Worm (Caenorhabditis elegans): Measurements from ENCODE around the gene srh-128.
"Not testable (repeated sequence)": the region's sequence is repeated elsewhere in the genome, so short reads cannot be mapped to it uniquely, and the experiment has no call there.

Gene srh-128

ce11 chrII:2681118-2681517, 24.0 kb downstream of the srh-128 start, which contains the start of gene F34D6.1:
Gene F34D6.1 (minus strand): TSS chrII:2681218.
- TF ChIP-seq lsy-2 (tag; optimal IDR thresholded peaks at IDR 0.05) (no peak), ZK546.5 (tag; optimal IDR thresholded peaks at IDR 0.05) (no peak), elt-3 (tag; optimal IDR thresholded peaks at IDR 0.05) (no peak), sma-9 (GFP tag; optimal IDR thresholded peaks at IDR 0.05) (no peak), sma-9 (tag; optimal IDR thresholded peaks at IDR 0.05) (no peak), blmp-1 (tag; optimal IDR thresholded peaks at IDR 0.05; ENCODE audit: insufficient read depth) (no peak), mdl-1 (tag; optimal IDR thresholded peaks at IDR 0.05) (no peak), nhr-6 (tag; optimal IDR thresholded peaks at IDR 0.05) (no peak), peb-1 (tag; optimal IDR thresholded peaks at IDR 0.05) (no peak), F13H6.1 (tag; optimal IDR thresholded peaks at IDR 0.05) (no peak), egl-27 (tag; optimal IDR thresholded peaks at IDR 0.05) (no peak), alr-1 (tag; optimal IDR thresholded peaks at IDR 0.05) (no peak), nhr-237 (tag; optimal IDR thresholded peaks at IDR 0.05) (no peak)

ce11 chrII:2677534-2678168, 27.4 kb downstream of the srh-128 start, which contains the start of gene F22E5.17:
Gene F22E5.17 (plus strand): TSS chrII:2678041.
- TF ChIP-seq fos-1 (tag; optimal IDR thresholded peaks at IDR 0.05) (peak; percentile 88), unc-62 (GFP tag; optimal IDR thresholded peaks at IDR 0.05) (no peak), egl-27 (tag; optimal IDR thresholded peaks at IDR 0.05) (no peak), unc-55 (GFP tag; optimal IDR thresholded peaks at IDR 0.05) (no peak), ZK546.5 (tag; optimal IDR thresholded peaks at IDR 0.05) (no peak), nhr-12 (tag; optimal IDR thresholded peaks at IDR 0.05) (no peak), ztf-11 (tag; optimal IDR thresholded peaks at IDR 0.05) (no peak), nhr-77 (tag; optimal IDR thresholded peaks at IDR 0.05) (no peak), lin-13 (GFP tag; optimal IDR thresholded peaks at IDR 0.05) (no peak), lin-39 (tag; optimal IDR thresholded peaks at IDR 0.05) (no peak), ztf-4 (tag; optimal IDR thresholded peaks at IDR 0.05) (no peak), gmeb-1 (tag; optimal IDR thresholded peaks at IDR 0.05) (peak; percentile 19), sem-4 (tag; optimal IDR thresholded peaks at IDR 0.05) (no peak), F13H6.1 (tag; optimal IDR thresholded peaks at IDR 0.05) (peak; percentile 1), nhr-21 (tag; optimal IDR thresholded peaks at IDR 0.05) (no peak), sma-9 (GFP tag; optimal IDR thresholded peaks at IDR 0.05) (peak; percentile 77), sma-9 (tag; optimal IDR thresholded peaks at IDR 0.05) (no peak)

- TF ChIP-seq blmp-1 (tag; optimal IDR thresholded peaks at IDR 0.05; ENCODE audit: insufficient read depth); unc-62 (GFP tag; optimal IDR thresholded peaks at IDR 0.05); elt-1 (tag; optimal IDR thresholded peaks at IDR 0.05): not testable (repeated sequence)
Measured at ce11 chrII:2673534-2673933, 31.6 kb downstream of the srh-128 start, which contains the start of the genes F22E5.20 and F22E5.1. Gene F22E5.20 (minus strand): TSS chrII:2673634. Gene F22E5.1 (plus strand): TSS chrII:2673775.

ce11 chrII:2672320-2672719, 32.8 kb downstream of the srh-128 start, which contains the start of gene sri-57:
Gene sri-57 (minus strand): TSS chrII:2672420.
- TF ChIP-seq lsy-2 (tag; optimal IDR thresholded peaks at IDR 0.05); mab-5 (tag; optimal IDR thresholded peaks at IDR 0.05); sma-9 (GFP tag; optimal IDR thresholded peaks at IDR 0.05); sma-9 (tag; optimal IDR thresholded peaks at IDR 0.05): not testable (repeated sequence)

- TF ChIP-seq nhr-237 (tag; optimal IDR thresholded peaks at IDR 0.05) = no peak
- no peak for TF ChIP-seq nhr-21 (tag; optimal IDR thresholded peaks at IDR 0.05)
- TF ChIP-seq blmp-1 (tag; optimal IDR thresholded peaks at IDR 0.05; ENCODE audit: insufficient read depth) = no peak
- TF ChIP-seq nhr-77 (tag; optimal IDR thresholded peaks at IDR 0.05) = no peak
- TF ChIP-seq snpc-4 (tag; optimal IDR thresholded peaks at IDR 0.05) = no peak
- no peak for TF ChIP-seq sma-9 (GFP tag; optimal IDR thresholded peaks at IDR 0.05)
- TF ChIP-seq sma-9 (tag; optimal IDR thresholded peaks at IDR 0.05) = no peak
- TF ChIP-seq crh-2 (tag; optimal IDR thresholded peaks at IDR 0.05) = no peak
- TF ChIP-seq mab-5 (tag; optimal IDR thresholded peaks at IDR 0.05) = no peak
Measured at ce11 chrII:2665606-2666005, 39.5 kb downstream of the srh-128 start, which contains the start of gene F22E5.22. Gene F22E5.22 (plus strand): TSS chrII:2665906.

- not testable (repeated sequence) for TF ChIP-seq ZK546.5, mab-5, C34F6.9 (tag; optimal IDR thresholded peaks at IDR 0.05)
Measured at ce11 chrII:2665081-2665480, 40.0 kb downstream of the srh-128 start, which contains the start of gene F22E5.2. Gene F22E5.2 (plus strand): TSS chrII:2665381.

All from whole organism, L2 larva.